Fruit fly (Drosophila melanogaster): Measurements from ENCODE around the gene CG8562.

Gene CG8562

dm6 chr3L:7434715-7435653 lies 36.9 kb downstream of the CG8562 start, which contains the start of gene Rac2:
Gene Rac2, minus strand, starts transcription at chr3L:7435190.
- TF ChIP-seq CTCF (optimal IDR thresholded peaks at IDR 0.05) (no peak), CG8478 (optimal IDR thresholded peaks at IDR 0.05) (no peak)

DNA sequence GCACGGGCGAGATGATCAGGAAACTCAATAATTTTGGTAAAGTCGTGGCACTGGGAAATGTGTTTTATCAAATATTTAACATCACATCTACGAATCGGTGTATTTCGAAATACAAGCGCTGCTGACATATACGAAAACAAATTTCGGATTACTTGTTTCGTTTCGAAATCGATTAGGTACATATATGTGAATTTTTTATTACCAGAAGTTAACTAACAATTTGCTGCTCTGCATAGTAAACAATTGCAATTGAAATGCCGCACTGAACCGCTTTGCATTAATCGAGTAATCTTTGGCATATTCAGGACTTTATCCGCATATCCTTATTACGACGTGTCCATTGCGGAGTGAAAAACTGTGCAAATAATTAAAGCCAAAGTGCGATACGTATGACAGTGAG lies 39.3 kb downstream of the CG8562 start, which contains the start of gene CG14835:
TSS of gene CG14835 (minus strand) at position 101 of the 400 bp plus-strand sequence.
- no peak for TF ChIP-seq CTCF (optimal IDR thresholded peaks at IDR 0.05)
- TF ChIP-seq CG8478 (optimal IDR thresholded peaks at IDR 0.05), result no peak

dm6 chr3L:7439305-7439704 lies 41.2 kb downstream of the CG8562 start, which contains the start of gene sphinx1:
Gene sphinx1, minus strand, starts transcription at chr3L:7439405.
- TF ChIP-seq CG8478 (optimal IDR thresholded peaks at IDR 0.05) (no peak), CTCF (optimal IDR thresholded peaks at IDR 0.05) (no peak)

DNA sequence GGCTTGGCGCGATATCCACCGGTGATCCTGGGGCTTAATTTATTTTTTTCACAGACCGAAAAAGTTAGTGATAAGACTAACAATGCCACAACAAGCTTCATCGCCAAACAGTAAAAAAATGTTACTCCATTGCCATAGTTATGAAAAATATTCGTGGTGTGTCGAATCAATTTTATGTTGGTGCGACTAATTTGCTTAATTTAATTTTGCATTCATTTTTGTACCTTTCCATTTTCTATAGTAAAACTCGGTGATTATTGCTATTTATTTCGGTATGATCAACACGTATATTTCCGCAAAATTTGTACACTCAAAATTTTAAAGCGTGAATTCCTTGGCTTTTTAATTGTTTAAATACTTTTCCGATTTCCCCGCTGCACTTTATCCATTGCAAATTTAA lies 42.5 kb downstream of the CG8562 start, which contains the start of gene sphinx2:
TSS of gene sphinx2 (minus strand) at position 101 of the 400 bp plus-strand sequence.
- TF ChIP-seq CTCF (optimal IDR thresholded peaks at IDR 0.05) (no peak), CG8478 (optimal IDR thresholded peaks at IDR 0.05) (no peak)

DNA sequence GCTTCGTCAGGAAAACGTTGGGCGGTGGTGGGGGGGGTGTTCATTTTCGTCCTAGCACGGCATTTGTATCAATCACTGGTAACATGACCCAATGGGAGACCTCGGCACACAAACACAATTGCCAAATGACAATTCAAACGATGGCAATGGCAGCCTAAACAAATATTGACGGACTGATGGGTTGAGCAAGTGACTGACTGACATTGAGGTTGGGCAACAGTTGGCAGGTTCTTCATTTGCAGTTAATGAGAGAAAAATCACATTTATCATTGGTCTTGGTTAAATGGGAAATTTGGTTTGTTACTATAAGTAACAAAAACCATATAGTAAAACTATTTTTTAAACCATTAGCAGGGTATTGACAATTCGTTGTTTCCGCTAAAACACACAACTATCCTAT lies 51.0 kb downstream of the CG8562 start:
- no peak for TF ChIP-seq CTCF (optimal IDR thresholded peaks at IDR 0.05)
- no peak for TF ChIP-seq CG8478 (optimal IDR thresholded peaks at IDR 0.05)
